Fruit fly (Drosophila melanogaster): ENCODE data around the gene CG1636.
A peak's percentile ranks its signal among the peaks of the same experiment; 100 is the strongest.

The CG1636 gene

dm6 chrX:8273291-8273690 lies at the start of gene CG1636 (continued):
- no peak for TF ChIP-seq sr (GFP tag; IDR thresholded peaks at IDR 0.05)
- peak; percentile 82 for TF ChIP-seq BEAF-32 (GFP tag; optimal IDR thresholded peaks at IDR 0.05)
- peak; percentile 79 for TF ChIP-seq Dref (GFP tag; IDR thresholded peaks at IDR 0.05)
- TF ChIP-seq zen2 (GFP tag; IDR thresholded peaks at IDR 0.05; ENCODE audit: partially characterized antibody): peak; percentile 83
- TF ChIP-seq caup (GFP tag; optimal IDR thresholded peaks at IDR 0.05; ENCODE audit: severe bottlenecking): no peak
- no peak for TF ChIP-seq CG6854 (GFP tag; optimal IDR thresholded peaks at IDR 0.05)
- TF ChIP-seq bbx (GFP tag; IDR thresholded peaks at IDR 0.05; ENCODE audit: partially characterized antibody): peak; percentile 91
- peak; percentile 86 for TF ChIP-seq Doc3 (GFP tag; IDR thresholded peaks at IDR 0.05; ENCODE audit: partially characterized antibody)
- TF ChIP-seq CG15514 (GFP tag; optimal IDR thresholded peaks at IDR 0.05): peak; percentile 52
- no peak for TF ChIP-seq CG9932 (GFP tag; IDR thresholded peaks at IDR 0.05)
- peak; percentile 89 for TF ChIP-seq sna (GFP tag; IDR thresholded peaks at IDR 0.05; ENCODE audit: partially characterized antibody)
- TF ChIP-seq gfzf (GFP tag; optimal IDR thresholded peaks at IDR 0.05): no peak
- no peak for TF ChIP-seq kay (GFP tag; optimal IDR thresholded peaks at IDR 0.05)
- TF ChIP-seq CG13123 (GFP tag; optimal IDR thresholded peaks at IDR 0.05): no peak
- TF ChIP-seq Bgb (GFP tag; IDR thresholded peaks at IDR 0.05; ENCODE audit: partially characterized antibody): peak; percentile 82
- TF ChIP-seq Mrtf (GFP tag; IDR thresholded peaks at IDR 0.05): no peak
- TF ChIP-seq CG9876 (GFP tag; optimal IDR thresholded peaks at IDR 0.05): no peak
- TF ChIP-seq Hand (GFP tag; optimal IDR thresholded peaks at IDR 0.05): no peak
- TF ChIP-seq CG31224 (GFP tag; IDR thresholded peaks at IDR 0.05): no peak
- TF ChIP-seq CG17328 (GFP tag; IDR thresholded peaks at IDR 0.05): no peak
- no peak for TF ChIP-seq CG2202 (tag; optimal IDR thresholded peaks at IDR 0.05)
- no peak for TF ChIP-seq lab (GFP tag; optimal IDR thresholded peaks at IDR 0.05)
- TF ChIP-seq zfh2 (GFP tag; optimal IDR thresholded peaks at IDR 0.05): no peak
- no peak for TF ChIP-seq NfI (GFP tag; optimal IDR thresholded peaks at IDR 0.05)
- no peak for TF ChIP-seq pnt (GFP tag; optimal IDR thresholded peaks at IDR 0.05)
- TF ChIP-seq dysf (GFP tag; IDR thresholded peaks at IDR 0.05): no peak
- no peak for TF ChIP-seq ems (GFP tag; optimal IDR thresholded peaks at IDR 0.05)
- TF ChIP-seq CG31365 (tag; optimal IDR thresholded peaks at IDR 0.05): no peak
- no peak for TF ChIP-seq tll (GFP tag; optimal IDR thresholded peaks at IDR 0.05)
- TF ChIP-seq slou (GFP tag; optimal IDR thresholded peaks at IDR 0.05): no peak
- TF ChIP-seq ac (GFP tag; optimal IDR thresholded peaks at IDR 0.05): no peak
- TF ChIP-seq gsb-n (tag; optimal IDR thresholded peaks at IDR 0.05): no peak
- TF ChIP-seq Meics (GFP tag; optimal IDR thresholded peaks at IDR 0.05): no peak
- no peak for TF ChIP-seq Hsf (GFP tag; optimal IDR thresholded peaks at IDR 0.05)
- TF ChIP-seq CG9609 (GFP tag; optimal IDR thresholded peaks at IDR 0.05): no peak
- TF ChIP-seq CG1832 (GFP tag; optimal IDR thresholded peaks at IDR 0.05): no peak
- TF ChIP-seq Awh (GFP tag; IDR thresholded peaks at IDR 0.05): no peak
- TF ChIP-seq NC2α (GFP tag; optimal IDR thresholded peaks at IDR 0.05): no peak
- TF ChIP-seq YL-1 (GFP tag; optimal IDR thresholded peaks at IDR 0.05): no peak
- TF ChIP-seq salm (tag; optimal IDR thresholded peaks at IDR 0.05): no peak
- no peak for TF ChIP-seq CG31441 (GFP tag; IDR thresholded peaks at IDR 0.05)
- TF ChIP-seq zen (tag; optimal IDR thresholded peaks at IDR 0.05): no peak
- TF ChIP-seq pzg (GFP tag; optimal IDR thresholded peaks at IDR 0.05): peak; percentile 55
- TF ChIP-seq CG9727 (GFP tag; optimal IDR thresholded peaks at IDR 0.05): no peak
- no peak for TF ChIP-seq B-H1 (GFP tag; IDR thresholded peaks at IDR 0.05)
- TF ChIP-seq CG11093 (GFP tag; IDR thresholded peaks at IDR 0.05): no peak
- no peak for TF ChIP-seq sisA (GFP tag; IDR thresholded peaks at IDR 0.05)
- TF ChIP-seq MESR4 (GFP tag; optimal IDR thresholded peaks at IDR 0.05): peak; percentile 56
- TF ChIP-seq CG4360 (GFP tag; IDR thresholded peaks at IDR 0.05): no peak
- peak; percentile 78; the same call in 2 of the 4 replicates for TF ChIP-seq chinmo (GFP tag; IDR thresholded peaks at IDR 0.05; ENCODE audit: partially characterized antibody)
- TF ChIP-seq ranshi (GFP tag; IDR thresholded peaks at IDR 0.05): no peak
